Fruit fly (Drosophila melanogaster): ENCODE results near the gene CG17568.

DNA sequence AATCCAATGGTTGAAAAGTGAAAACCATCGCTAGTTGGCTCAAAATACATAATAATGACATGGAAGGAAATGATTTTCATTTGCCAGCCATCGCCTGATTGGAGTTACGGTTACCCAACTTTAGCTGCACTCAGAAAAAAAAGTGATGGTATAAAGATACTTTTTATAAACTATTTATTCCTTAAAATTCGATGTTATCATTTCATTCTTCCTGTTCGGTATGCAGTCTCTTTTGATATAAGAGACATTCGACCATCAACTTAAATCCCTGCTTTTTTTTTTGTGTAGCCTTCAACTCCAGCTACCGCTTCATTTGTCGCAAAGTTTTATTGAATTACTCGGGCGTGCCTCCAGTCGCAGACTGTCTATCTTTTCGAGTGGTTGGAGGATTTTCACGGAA lies 30.9 kb upstream of the CG17568 start:
- TF ChIP-seq Hr96 (GFP tag; optimal IDR thresholded peaks at IDR 0.05) (no peak), bab1 (GFP tag; optimal IDR thresholded peaks at IDR 0.05) (no peak), CG33017 (tag; optimal IDR thresholded peaks at IDR 0.05) (no peak), toe (GFP tag; optimal IDR thresholded peaks at IDR 0.05) (no peak), cic (GFP tag; optimal IDR thresholded peaks at IDR 0.05) (no peak), ovo (GFP tag; optimal IDR thresholded peaks at IDR 0.05) (no peak), kay (GFP tag; ENCODE audit: borderline replicate concordance) (no peak), pad (GFP tag; optimal IDR thresholded peaks at IDR 0.05) (no peak), CG14711 (tag; optimal IDR thresholded peaks at IDR 0.05) (no peak)

All from whole organism, adult.